Worm (Caenorhabditis elegans) whole organism, L3 larva: ENCODE results near the gene B0303.16.

ENCODE experiments used
- R02D3.7 ChIP-seq: fragments of 150-350 bp; optimal IDR thresholded peaks from 2 replicates; lab custom pipeline; 2014; ENCODE audit warnings: missing biosample characterization, missing genetic modification characterization
- ZK546.5 ChIP-seq: sonication (generic microtip); optimal IDR thresholded peaks from 2 replicates; lab custom pipeline; 2017; ENCODE audit warnings: missing biosample characterization, missing genetic modification characterization
- aly-2 ChIP-seq: fragments of 150-350 bp; optimal IDR thresholded peaks from 2 replicates; lab custom pipeline; 2014; ENCODE audit warnings: missing biosample characterization, missing genetic modification characterization
- ama-1 ChIP-seq: fragments of 150-350 bp; optimal IDR thresholded peaks from 2 replicates; lab custom pipeline; 2018
- ceh-16 ChIP-seq: sonication (generic microtip); optimal IDR thresholded peaks from 2 replicates; lab custom pipeline; 2017; ENCODE audit warnings: missing biosample characterization, missing genetic modification characterization
- ceh-28 ChIP-seq: fragments of 150-350 bp; optimal IDR thresholded peaks from 2 replicates; lab custom pipeline; 2014; ENCODE audit warnings: missing biosample characterization, missing genetic modification reagents, missing genetic modification characterization
- ceh-82 ChIP-seq: fragments of 150-350 bp; optimal IDR thresholded peaks from 2 replicates; lab custom pipeline; 2014; ENCODE audit warnings: missing biosample characterization, missing genetic modification characterization
- daf-12 ChIP-seq: fragments of 150-350 bp; optimal IDR thresholded peaks from 2 replicates; lab custom pipeline; 2014; ENCODE audit warnings: missing biosample characterization, missing genetic modification reagents, missing genetic modification characterization
- egl-5 ChIP-seq: fragments of 150-350 bp; optimal IDR thresholded peaks from 2 replicates; lab custom pipeline; 2017; ENCODE audit warnings: missing biosample characterization, missing genetic modification reagents, missing genetic modification characterization, inconsistent platforms
- elt-2 ChIP-seq: sonication (generic microtip); optimal IDR thresholded peaks from 2 replicates; lab custom pipeline; 2016; ENCODE audit warnings: missing genetic modification reagents, mild to moderate bottlenecking, missing genetic modification characterization, missing compliant biosample characterization
- elt-3 ChIP-seq, 3 experiments: fragments of 150-350 bp in 1 of 3; sonication (generic microtip) in 2 of 3; optimal IDR thresholded peaks; 2 replicates in 2 of 3; 4 replicates in 1 of 3; lab custom pipeline; 2014 to 2017; ENCODE audit warnings: missing biosample characterization in 3 of 3, missing genetic modification characterization in 3 of 3
- eor-1 ChIP-seq, 2 experiments: fragments of 150-350 bp; optimal IDR thresholded peaks; 2 replicates each; lab custom pipeline; 2014 to 2018; ENCODE audit warnings: missing biosample characterization in 2 of 2, missing genetic modification characterization in 2 of 2
- fkh-10 ChIP-seq: sonication (generic microtip); optimal IDR thresholded peaks from 2 replicates; lab custom pipeline; 2017; ENCODE audit warnings: missing biosample characterization, missing genetic modification reagents, missing genetic modification characterization
- fos-1 ChIP-seq: fragments of 150-350 bp; optimal IDR thresholded peaks from 2 replicates; lab custom pipeline; 2014; ENCODE audit warnings: missing biosample characterization, missing genetic modification characterization
- jun-1 ChIP-seq: fragments of 150-350 bp; optimal IDR thresholded peaks from 2 replicates; lab custom pipeline; 2014; ENCODE audit warnings: missing biosample characterization, missing genetic modification reagents, missing genetic modification characterization
- lin-15B ChIP-seq: fragments of 150-350 bp; optimal IDR thresholded peaks from 2 replicates; lab custom pipeline; 2014; ENCODE audit warnings: missing biosample characterization, missing genetic modification characterization
- lin-39 ChIP-seq: fragments of 150-350 bp; optimal IDR thresholded peaks from 2 replicates; lab custom pipeline; 2018; ENCODE audit warnings: missing biosample characterization, missing genetic modification reagents, missing genetic modification characterization
- lsy-12 ChIP-seq: sonication (generic microtip); optimal IDR thresholded peaks from 2 replicates; lab custom pipeline; 2016; ENCODE audit warnings: mild to moderate bottlenecking, missing genetic modification characterization, missing compliant biosample characterization
- mdl-1 ChIP-seq: fragments of 150-350 bp; optimal IDR thresholded peaks from 2 replicates; lab custom pipeline; 2014; ENCODE audit warnings: missing biosample characterization, missing genetic modification characterization
- nfya-1 ChIP-seq: sonication (generic microtip); optimal IDR thresholded peaks from 2 replicates; lab custom pipeline; 2017; ENCODE audit warnings: missing genetic modification characterization, mild to moderate bottlenecking, missing compliant biosample characterization, antibody characterized with exemption, moderate library complexity; ENCODE audit not compliant: insufficient read depth
- nhr-11 ChIP-seq: fragments of 150-350 bp; optimal IDR thresholded peaks from 2 replicates; lab custom pipeline; 2014; ENCODE audit warnings: missing biosample characterization, missing genetic modification characterization
- nhr-12 ChIP-seq: fragments of 150-350 bp; optimal IDR thresholded peaks from 2 replicates; lab custom pipeline; 2014; ENCODE audit warnings: missing biosample characterization, missing genetic modification characterization
- nhr-23 ChIP-seq: fragments of 150-350 bp; optimal IDR thresholded peaks from 2 replicates; lab custom pipeline; 2014; ENCODE audit warnings: missing biosample characterization, missing genetic modification reagents, missing genetic modification characterization
- nhr-25 ChIP-seq: sonication (generic microtip); optimal IDR thresholded peaks from 2 replicates; lab custom pipeline; 2017; ENCODE audit warnings: missing biosample characterization, missing genetic modification characterization
- nhr-43 ChIP-seq: sonication (generic microtip); optimal IDR thresholded peaks from 2 replicates; lab custom pipeline; 2016; ENCODE audit warnings: mild to moderate bottlenecking, missing genetic modification characterization, missing compliant biosample characterization; ENCODE audit not compliant: poor library complexity, severe bottlenecking
- nhr-67 ChIP-seq: fragments of 150-350 bp; optimal IDR thresholded peaks from 2 replicates; lab custom pipeline; 2014; ENCODE audit warnings: missing biosample characterization, missing genetic modification characterization
- nhr-77 ChIP-seq: fragments of 150-350 bp; optimal IDR thresholded peaks from 2 replicates; lab custom pipeline; 2014; ENCODE audit warnings: missing biosample characterization, missing genetic modification characterization
- pha-4 ChIP-seq: fragments of 150-350 bp; optimal IDR thresholded peaks from 2 replicates; lab custom pipeline; 2014; ENCODE audit warnings: missing biosample characterization, missing genetic modification reagents, missing genetic modification characterization
- pqm-1 ChIP-seq: fragments of 150-350 bp; optimal IDR thresholded peaks from 2 replicates; lab custom pipeline; 2017; ENCODE audit warnings: missing biosample characterization, missing genetic modification characterization, inconsistent platforms
- skn-1 ChIP-seq: fragments of 150-350 bp; optimal IDR thresholded peaks from 2 replicates; lab custom pipeline; 2014; ENCODE audit warnings: missing biosample characterization, missing genetic modification characterization
- snpc-4 ChIP-seq: fragments of 150-350 bp; optimal IDR thresholded peaks from 2 replicates; lab custom pipeline; 2014; ENCODE audit warnings: missing biosample characterization, missing genetic modification characterization
- unc-39 ChIP-seq: sonication (generic microtip); optimal IDR thresholded peaks from 4 replicates; lab custom pipeline; 2017; ENCODE audit warnings: missing biosample characterization, missing genetic modification characterization
- unc-62 ChIP-seq: fragments of 150-350 bp; sonication (generic microtip); optimal IDR thresholded peaks from 4 replicates; lab custom pipeline; 2014; ENCODE audit warnings: missing biosample characterization, missing genetic modification reagents, missing genetic modification characterization
- zag-1 ChIP-seq: fragments of 150-350 bp; optimal IDR thresholded peaks from 2 replicates; lab custom pipeline; 2014; ENCODE audit warnings: missing biosample characterization, missing genetic modification characterization
- ztf-11 ChIP-seq: fragments of 150-350 bp; optimal IDR thresholded peaks from 2 replicates; lab custom pipeline; 2014; ENCODE audit warnings: missing biosample characterization, missing genetic modification characterization
- ztf-4 ChIP-seq: fragments of 150-350 bp; optimal IDR thresholded peaks from 2 replicates; lab custom pipeline; 2014; ENCODE audit warnings: missing biosample characterization, missing genetic modification characterization

Gene B0303.16

ce11 chrIII:8697268-8697907 lies 7.5 kb upstream of the B0303.16 start:
- TF ChIP-seq skn-1 (tag; lab: Kevin White, UChicago) (no peak), lin-39 (tag; lab: Kevin White, UChicago) (no peak), unc-39 (tag; lab: Kevin White, UChicago) (no peak), nhr-23 (tag; lab: Kevin White, UChicago) (no peak), ztf-4 (tag; lab: Kevin White, UChicago) (no peak), mdl-1 (tag; lab: Kevin White, UChicago) (no peak), lsy-12 (tag; lab: Kevin White, UChicago) (no peak)

ce11 chrIII:8700289-8700957 lies 4.4 kb upstream of the B0303.16 start, which contains the start of the genes sdz-1 and vps-33.1:
TSS of gene sdz-1 (minus strand) at chrIII:8700339.
TSS of gene vps-33.1 (plus strand) at chrIII:8700927.
- TF ChIP-seq lsy-12 (tag; lab: Kevin White, UChicago) = no peak
- TF ChIP-seq ztf-11 = no peak
- TF ChIP-seq R02D3.7 (tag; lab: Kevin White, UChicago) = peak; percentile 27
- TF ChIP-seq fkh-10 (GFP tag; lab: Kevin White, UChicago) = no peak
- TF ChIP-seq skn-1 (tag; lab: Kevin White, UChicago) = no peak
- no peak for TF ChIP-seq ceh-82
- TF ChIP-seq nhr-43 = peak; percentile 42
- TF ChIP-seq nhr-67 = no peak
- TF ChIP-seq nhr-11 (tag; lab: Kevin White, UChicago) = no peak
- no peak for TF ChIP-seq elt-2
- TF ChIP-seq nhr-77 (tag; lab: Kevin White, UChicago) = no peak
- TF ChIP-seq nhr-25 (tag; lab: Kevin White, UChicago) = peak; percentile 21
- TF ChIP-seq ama-1 (lab: Kevin White, UChicago) = no peak
- TF ChIP-seq egl-5 (tag; lab: Kevin White, UChicago) = no peak
- no peak for TF ChIP-seq nhr-12 (tag; lab: Kevin White, UChicago)
- no peak for TF ChIP-seq zag-1 (tag; lab: Kevin White, UChicago)
- peak; percentile 53 for TF ChIP-seq snpc-4 (tag; lab: Kevin White, UChicago)
- TF ChIP-seq fos-1 (tag; lab: Kevin White, UChicago) = no peak
- TF ChIP-seq jun-1 (tag; lab: Kevin White, UChicago) = no peak
- peak; percentile 83 for TF ChIP-seq nfya-1
- peak; percentile 38 for TF ChIP-seq nhr-23 (tag; lab: Kevin White, UChicago)
- TF ChIP-seq lin-39 (tag; lab: Kevin White, UChicago) = peak; percentile 51
- peak; percentile 86 for TF ChIP-seq lin-15B (tag; lab: Kevin White, UChicago)
- TF ChIP-seq unc-62 (GFP tag; lab: Kevin White, UChicago) = no peak
- TF ChIP-seq, all 47 proteins: peak for 8

ce11 chrIII:8709735-8710134 lies 4.9 kb downstream of the B0303.16 start:
- TF ChIP-seq nhr-77 (tag; lab: Kevin White, UChicago) (no peak), nhr-43 (peak; percentile 15)

ce11 chrIII:8710310-8710709 lies 5.4 kb downstream of the B0303.16 start, which contains the start of gene B0303.11:
TSS of gene B0303.11 (minus strand) at chrIII:8710410.
- TF ChIP-seq R02D3.7 (tag; lab: Kevin White, UChicago) (no peak), ZK546.5 (no peak), daf-12 (no peak), ceh-28 (no peak), nhr-77 (tag; lab: Kevin White, UChicago) (no peak), aly-2 (no peak), nhr-43 (no peak), fkh-10 (GFP tag; lab: Kevin White, UChicago) (no peak)

ce11 chrIII:8712968-8713367 lies 8.1 kb downstream of the B0303.16 start:
- no peak for TF ChIP-seq lin-39 (tag; lab: Kevin White, UChicago)
- no peak for TF ChIP-seq pqm-1 (tag; lab: Kevin White, UChicago)
- TF ChIP-seq elt-3 (tag; optimal IDR thresholded peaks at IDR 0.05; lab: Kevin White, UChicago) = no peak
- TF ChIP-seq lin-15B (tag; lab: Kevin White, UChicago) = no peak
- TF ChIP-seq nhr-43 = no peak
- no peak for TF ChIP-seq ceh-16
- TF ChIP-seq eor-1 (tag; optimal IDR thresholded peaks at IDR 0.05; lab: Kevin White, UChicago) = no peak
- TF ChIP-seq snpc-4 (tag; lab: Kevin White, UChicago) = no peak
- no peak for TF ChIP-seq nhr-11 (tag; lab: Kevin White, UChicago)
- no peak for TF ChIP-seq zag-1 (tag; lab: Kevin White, UChicago)
- no peak for TF ChIP-seq skn-1 (tag; lab: Kevin White, UChicago)
- no peak for TF ChIP-seq lsy-12 (tag; lab: Kevin White, UChicago)
- no peak for TF ChIP-seq nhr-67
- no peak for TF ChIP-seq pha-4
- TF ChIP-seq aly-2 = no peak
- TF ChIP-seq R02D3.7 (tag; lab: Kevin White, UChicago) = no peak
- no peak for TF ChIP-seq unc-62 (GFP tag; lab: Kevin White, UChicago)
